Worm (Caenorhabditis elegans): ENCODE results near the gene dop-1.

dop-1 gene

ce11 chrX:4373123-4373522, 45.5 kb downstream of the dop-1 start, which contains the start of gene R160.6:
Gene R160.6 (minus strand): TSS chrX:4373223.
- no peak for TF ChIP-seq nhr-12 (tag; optimal IDR thresholded peaks at IDR 0.05)
- no peak for TF ChIP-seq blmp-1 (tag; optimal IDR thresholded peaks at IDR 0.05)
- no peak for TF ChIP-seq nhr-11 (tag; optimal IDR thresholded peaks at IDR 0.05)
- TF ChIP-seq tlp-1 (tag; optimal IDR thresholded peaks at IDR 0.05): no peak
- TF ChIP-seq nhr-28 (tag; optimal IDR thresholded peaks at IDR 0.05): no peak
- no peak for TF ChIP-seq unc-98 (GFP tag; IDR thresholded peaks at IDR 0.05)
- TF ChIP-seq nhr-76 (tag; optimal IDR thresholded peaks at IDR 0.05): no peak
- TF ChIP-seq ceh-82 (tag; optimal IDR thresholded peaks at IDR 0.05): no peak

- no peak for TF ChIP-seq fkh-4 (tag; optimal IDR thresholded peaks at IDR 0.05; ENCODE audit: borderline replicate concordance)
- TF ChIP-seq snpc-4 (tag; optimal IDR thresholded peaks at IDR 0.05): no peak
- no peak for TF ChIP-seq nhr-77 (tag; optimal IDR thresholded peaks at IDR 0.05)
- TF ChIP-seq ceh-82 (tag; optimal IDR thresholded peaks at IDR 0.05): no peak
- no peak for TF ChIP-seq grh-1 (GFP tag; IDR thresholded peaks at IDR 0.05)
These were observed 46.7 kb downstream of the dop-1 start, which contains the start of gene R160.14 for ce11 chrX:4371988-4372387. Gene R160.14 (minus strand): TSS chrX:4372088.

DNA sequence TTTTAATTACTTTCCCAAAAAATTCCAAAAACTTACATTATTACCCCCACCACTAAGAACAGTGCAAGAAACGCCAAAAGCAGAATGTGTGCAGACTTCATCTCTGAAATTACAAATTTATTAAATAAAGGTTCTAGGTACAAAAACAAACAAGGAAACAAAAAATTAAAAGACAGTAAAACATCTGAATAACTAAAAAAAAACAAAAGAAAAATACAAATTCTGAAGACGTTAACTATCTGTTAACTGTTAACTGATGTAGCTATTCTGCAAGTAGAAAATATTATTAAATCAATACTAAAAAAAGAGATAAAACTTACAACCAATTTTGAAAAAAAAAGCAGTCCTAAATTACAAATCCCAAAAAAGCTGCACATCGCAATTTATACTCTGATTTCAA, 47.2 kb downstream of the dop-1 start, which contains the start of gene R160.13:
Gene R160.13, minus strand, starts transcription at position 101 of the 400 bp plus-strand sequence.
- no peak for TF ChIP-seq ceh-82 (tag; optimal IDR thresholded peaks at IDR 0.05)

- TF ChIP-seq elt-3 (tag; optimal IDR thresholded peaks at IDR 0.05): no peak
- no peak for TF ChIP-seq nhr-20 (tag; optimal IDR thresholded peaks at IDR 0.05)
- no peak for TF ChIP-seq ceh-82 (tag; optimal IDR thresholded peaks at IDR 0.05)
- TF ChIP-seq irx-1 (tag; optimal IDR thresholded peaks at IDR 0.05): no peak
- no peak for TF ChIP-seq nhr-77 (tag; optimal IDR thresholded peaks at IDR 0.05)
- TF ChIP-seq C34B4.2 (tag; optimal IDR thresholded peaks at IDR 0.05): no peak
- no peak for TF ChIP-seq ama-1 (optimal IDR thresholded peaks at IDR 0.05)
- TF ChIP-seq ceh-90 (tag; optimal IDR thresholded peaks at IDR 0.05): no peak
- no peak for TF ChIP-seq nhr-28 (tag; optimal IDR thresholded peaks at IDR 0.05)
- TF ChIP-seq nhr-84 (tag; optimal IDR thresholded peaks at IDR 0.05): no peak
These were observed 47.9 kb downstream of the dop-1 start, which contains the start of gene R160.5 for ce11 chrX:4370756-4371155. Gene R160.5 (minus strand): TSS chrX:4370856.

- TF ChIP-seq mab-9 (GFP tag; IDR thresholded peaks at IDR 0.05) (no peak), aha-1 (tag; optimal IDR thresholded peaks at IDR 0.05) (no peak), irx-1 (tag; optimal IDR thresholded peaks at IDR 0.05) (no peak)
These were observed 49.9 kb downstream of the dop-1 start, which contains the start of gene R160.4 for ce11 chrX:4368800-4369199. Gene R160.4 (minus strand): TSS chrX:4368900.

- TF ChIP-seq elt-2 (tag; optimal IDR thresholded peaks at IDR 0.05): no peak
- no peak for TF ChIP-seq tlp-1 (tag; optimal IDR thresholded peaks at IDR 0.05)
- TF ChIP-seq C34B4.2 (tag; optimal IDR thresholded peaks at IDR 0.05): no peak
- TF ChIP-seq irx-1 (tag; optimal IDR thresholded peaks at IDR 0.05): no peak
- no peak for TF ChIP-seq lin-14 (GFP tag; optimal IDR thresholded peaks at IDR 0.05)
- no peak for TF ChIP-seq nhr-237 (tag; optimal IDR thresholded peaks at IDR 0.05)
- TF ChIP-seq fkh-10 (GFP tag; optimal IDR thresholded peaks at IDR 0.05): no peak
- TF ChIP-seq mep-1 (tag; optimal IDR thresholded peaks at IDR 0.05): no peak
- no peak for TF ChIP-seq lir-3 (tag; optimal IDR thresholded peaks at IDR 0.05; ENCODE audit: poor library complexity)
These were observed 51.2 kb downstream of the dop-1 start, which contains the start of gene R160.10 for ce11 chrX:4367414-4367813. Gene R160.10 (minus strand): TSS chrX:4367514.

ce11 chrX:4366231-4366630, 52.4 kb downstream of the dop-1 start, which contains the start of gene R160.3:
Gene R160.3 (minus strand): TSS chrX:4366331.
- TF ChIP-seq nhr-84 (tag; optimal IDR thresholded peaks at IDR 0.05): no peak
- no peak for TF ChIP-seq lin-35 (GFP tag; optimal IDR thresholded peaks at IDR 0.05)
- TF ChIP-seq xbp-1 (tag; optimal IDR thresholded peaks at IDR 0.05): no peak
- no peak for TF ChIP-seq nhr-90 (tag; optimal IDR thresholded peaks at IDR 0.05; ENCODE audit: poor library complexity)
- TF ChIP-seq lin-15B (tag; optimal IDR thresholded peaks at IDR 0.05): no peak
- TF ChIP-seq pqm-1 (tag; optimal IDR thresholded peaks at IDR 0.05): no peak
- no peak for TF ChIP-seq elt-2 (tag; optimal IDR thresholded peaks at IDR 0.05)
- no peak for TF ChIP-seq unc-62 (GFP tag; optimal IDR thresholded peaks at IDR 0.05)
- no peak for TF ChIP-seq sptf-1 (tag; optimal IDR thresholded peaks at IDR 0.05)
- no peak for TF ChIP-seq dpl-1 (GFP tag; optimal IDR thresholded peaks at IDR 0.05)
